Fruit fly (Drosophila melanogaster): ENCODE measurements around the gene Golgin104.

Gene Golgin104

DNA sequence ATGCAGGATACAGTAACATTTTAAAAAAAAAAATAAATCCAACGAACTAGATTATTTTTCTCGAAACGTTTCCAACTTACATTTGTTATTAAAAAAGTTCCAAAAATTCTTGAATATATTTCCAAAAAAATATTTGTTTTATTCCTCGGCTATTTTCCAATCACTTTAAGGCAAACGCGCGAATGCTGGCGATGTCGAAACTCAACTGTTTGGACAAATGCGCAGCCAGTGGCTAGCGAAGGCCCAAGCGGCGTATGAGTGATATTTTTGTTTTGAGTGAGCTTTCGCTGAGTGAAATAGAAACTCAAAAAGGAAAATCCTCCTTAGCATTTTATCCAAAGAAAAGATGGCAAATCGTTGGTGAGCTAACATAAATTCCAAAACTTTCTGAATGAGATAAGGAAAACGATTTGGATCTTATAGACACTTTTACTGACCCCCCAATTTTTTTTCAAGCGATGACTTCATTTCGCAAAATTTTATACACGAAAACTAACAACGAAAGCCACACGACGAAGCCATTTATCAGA is 7.5 kb upstream of the Golgin104 start, which contains the start of gene ringer (continued):
- TF ChIP-seq lov (optimal IDR thresholded peaks at IDR 0.05) (no peak), lov (GFP tag; IDR thresholded peaks at IDR 0.05) (no peak), Dbx (GFP tag; IDR thresholded peaks at IDR 0.05) (0 out of 3 replicates have a peak, but pooled peaks have one; percentile 31), Jarid2 (GFP tag; optimal IDR thresholded peaks at IDR 0.05) (peak; percentile 29), z (GFP tag; IDR thresholded peaks at IDR 0.05) (peak; percentile 86; the same call in 1 of the 3 replicates), E2f2 (GFP tag; IDR thresholded peaks at IDR 0.05) (no peak), CG18619 (GFP tag; optimal IDR thresholded peaks at IDR 0.05) (peak; percentile 10), Dek (tag; optimal IDR thresholded peaks at IDR 0.05) (peak; percentile 23), CG2678 (tag; optimal IDR thresholded peaks at IDR 0.05) (peak; percentile 16), CG8290 (GFP tag; optimal IDR thresholded peaks at IDR 0.05) (no peak), CG8290 (tag; optimal IDR thresholded peaks at IDR 0.05) (peak in 1 of 2 experiments; percentile 52), Med (GFP tag) (peak; percentile 58), sug (tag; optimal IDR thresholded peaks at IDR 0.05) (peak; percentile 25), caup (GFP tag; optimal IDR thresholded peaks at IDR 0.05; ENCODE audit: severe bottlenecking) (peak; percentile 1), CG3281 (GFP tag; optimal IDR thresholded peaks at IDR 0.05) (peak; percentile 27), CG8478 (optimal IDR thresholded peaks at IDR 0.05) (no peak), CG10543 (GFP tag; optimal IDR thresholded peaks at IDR 0.05) (peak; percentile 9), Xrp1 (GFP tag; IDR thresholded peaks at IDR 0.05) (no peak), sima (GFP tag; optimal IDR thresholded peaks at IDR 0.05) (no peak), Meics (GFP tag; optimal IDR thresholded peaks at IDR 0.05) (peak; percentile 33), Adf1 (GFP tag; IDR thresholded peaks at IDR 0.05) (peak; percentile 8; the same call in 1 of the 2 replicates), ftz-f1 (GFP tag; optimal IDR thresholded peaks at IDR 0.05) (peak; percentile 9), rib (GFP tag; IDR thresholded peaks at IDR 0.05) (peak; percentile 47; the same call in 1 of the 2 replicates), CG1529 (GFP tag; optimal IDR thresholded peaks at IDR 0.05) (no peak), CG2120 (GFP tag; optimal IDR thresholded peaks at IDR 0.05) (peak; percentile 29), lilli (GFP tag; optimal IDR thresholded peaks at IDR 0.05) (peak; percentile 31), slbo (GFP tag; IDR thresholded peaks at IDR 0.05) (0 out of 2 replicates have a peak, but pooled peaks have one; percentile 39)

dm6 chr3L:16357860-16358259 is 6.1 kb upstream of the Golgin104 start:
- TF ChIP-seq az2 (GFP tag; optimal IDR thresholded peaks at IDR 0.05): no peak
- TF ChIP-seq sens (GFP tag): peak; percentile 11
- TF ChIP-seq CG2120 (GFP tag; optimal IDR thresholded peaks at IDR 0.05): peak; percentile 11
- TF ChIP-seq CG31441 (GFP tag; IDR thresholded peaks at IDR 0.05): no peak
- TF ChIP-seq gsb (GFP tag; IDR thresholded peaks at IDR 0.05): no peak
- TF ChIP-seq Med (GFP tag): peak; percentile 74
- 0 out of 3 replicates have a peak, but pooled peaks have one; percentile 20 for TF ChIP-seq row (GFP tag; IDR thresholded peaks at IDR 0.05)
- TF ChIP-seq Taf1 (GFP tag; IDR thresholded peaks at IDR 0.05): 0 out of 2 replicates have a peak, but pooled peaks have one; percentile 20
- TF ChIP-seq run (tag; optimal IDR thresholded peaks at IDR 0.05): no peak

- TF ChIP-seq CG14441 (GFP tag; IDR thresholded peaks at IDR 0.05): 0 out of 2 replicates have a peak, but pooled peaks have one; percentile 34
- peak in 1 of 2 experiments; percentile 90 for TF ChIP-seq Pdp1 (GFP tag; optimal IDR thresholded peaks at IDR 0.05)
- TF ChIP-seq Adf1 (GFP tag; IDR thresholded peaks at IDR 0.05): no peak
These were observed 5.5 kb upstream of the Golgin104 start for dm6 chr3L:16357187-16357728.

dm6 chr3L:16356171-16356765 is 4.5 kb upstream of the Golgin104 start:
- 0 out of 3 replicates have a peak, but pooled peaks have one; percentile 25 for TF ChIP-seq z (GFP tag; IDR thresholded peaks at IDR 0.05)
- no peak for TF ChIP-seq CG8290 (GFP tag; optimal IDR thresholded peaks at IDR 0.05)
- TF ChIP-seq CG8290 (tag; optimal IDR thresholded peaks at IDR 0.05): peak in 1 of 2 experiments; percentile 48
- peak; percentile 8 for TF ChIP-seq PHDP (tag; optimal IDR thresholded peaks at IDR 0.05)
- peak; percentile 50; the same call in 1 of the 2 replicates for TF ChIP-seq Atf6 (GFP tag; IDR thresholded peaks at IDR 0.05)
- peak in 1 of 2 experiments; percentile 49 for TF ChIP-seq Pdp1 (GFP tag; optimal IDR thresholded peaks at IDR 0.05)
- no peak for TF ChIP-seq gcm2 (GFP tag; optimal IDR thresholded peaks at IDR 0.05)
- TF ChIP-seq CG15514 (GFP tag; optimal IDR thresholded peaks at IDR 0.05): peak; percentile 48
- TF ChIP-seq Med (GFP tag): peak; percentile 51
- peak; percentile 46 for TF ChIP-seq B-H2 (GFP tag; optimal IDR thresholded peaks at IDR 0.05)
- 0 out of 2 replicates have a peak, but pooled peaks have one; percentile 14 for TF ChIP-seq rib (GFP tag; IDR thresholded peaks at IDR 0.05)
- 0 out of 3 replicates have a peak, but pooled peaks have one; percentile 15 for TF ChIP-seq Dbx (GFP tag; IDR thresholded peaks at IDR 0.05)
- TF ChIP-seq CG8359 (GFP tag; optimal IDR thresholded peaks at IDR 0.05; ENCODE audit: borderline replicate concordance): no peak
- 0 out of 3 replicates have a peak, but pooled peaks have one; percentile 24 for TF ChIP-seq CG11695 (GFP tag; IDR thresholded peaks at IDR 0.05)
- TF ChIP-seq CG3163 (GFP tag; optimal IDR thresholded peaks at IDR 0.05): no peak
- peak; percentile 87 for TF ChIP-seq exex (tag; optimal IDR thresholded peaks at IDR 0.05)
